Fruit fly (Drosophila melanogaster) Kc167 (cell line): Measurements from ENCODE around the gene CG5958.

Source experiments
- Sin3A ChIP-seq: fragments of >200 bp; optimal IDR thresholded peaks from 2 replicates; lab custom pipeline; 2018; ENCODE audit warnings: missing external identifiers
- h ChIP-seq: fragments of >200 bp; optimal IDR thresholded peaks from 3 replicates; lab custom pipeline; 2018; ENCODE audit warnings: missing external identifiers
- insv ChIP-seq: fragments of >200 bp; optimal IDR thresholded peaks from 3 replicates; lab custom pipeline; 2018; ENCODE audit warnings: missing external identifiers
- psq ChIP-seq: fragments of >200 bp; optimal IDR thresholded peaks from 2 replicates; lab custom pipeline; 2017; ENCODE audit warnings: missing external identifiers
- ttk ChIP-seq: sonication (Bioruptor generic); optimal IDR thresholded peaks from 2 replicates; lab custom pipeline; 2017; ENCODE audit warnings: missing external identifiers

- TF ChIP-seq Sin3A (lab: Kevin White, UChicago) (no peak), psq (no peak), h (lab: Kevin White, UChicago) (no peak), ttk (lab: Kevin White, UChicago) (no peak), insv (lab: Kevin White, UChicago) (no peak)
Measured at dm6 chr2L:7435475-7435874, 2.2 kb upstream of the CG5958 start.
